Worm (Caenorhabditis elegans) whole organism, young adult: ENCODE results near the gene irld-6.

Experiments used
- T07F8.4 ChIP-seq: sonication (generic microtip); optimal IDR thresholded peaks from 2 replicates; lab custom pipeline; 2016; ENCODE audit warnings: mild to moderate bottlenecking, missing genetic modification characterization, moderate library complexity, missing compliant biosample characterization
- ama-1 ChIP-seq, 3 experiments: fragments of 150-350 bp in 1 of 3; sonication (generic microtip) in 2 of 3; optimal IDR thresholded peaks; 2 replicates each; lab custom pipeline; 2014 to 2018; ENCODE audit warnings: missing biosample characterization in 2 of 3, missing genetic modification characterization in 2 of 3, missing genetic modification reagents in 2 of 3
- aptf-3 ChIP-seq: fragments of 200-800 bp; sonication (Bioruptor generic); IDR thresholded peaks from 2 replicates; pipeline ENCODE4 v1.3.6; 2022; ENCODE audit warnings: missing genetic modification characterization, missing compliant biosample characterization
- ets-4 ChIP-seq: fragments of 200-800 bp; sonication (Bioruptor generic); optimal IDR thresholded peaks from 2 replicates; lab custom pipeline; 2018; ENCODE audit warnings: mild to moderate bottlenecking, missing genetic modification characterization, missing compliant biosample characterization
- hrde-1 ChIP-seq: sonication (generic microtip); optimal IDR thresholded peaks from 2 replicates; lab custom pipeline; 2016; ENCODE audit warnings: missing genetic modification characterization, mild to moderate bottlenecking, missing compliant biosample characterization, moderate library complexity, missing genotype, missing genetic modification reagents, borderline replicate concordance
- nhr-90 ChIP-seq: sonication (generic microtip); optimal IDR thresholded peaks from 2 replicates; lab custom pipeline; 2016; ENCODE audit warnings: missing genotype, mild to moderate bottlenecking, missing genetic modification characterization, missing compliant biosample characterization
- rec-8 ChIP-seq, 2 experiments: sonication (generic microtip); optimal IDR thresholded peaks; 2 replicates each; lab custom pipeline; 2016; ENCODE audit warnings: mild to moderate bottlenecking in 2 of 2, missing genetic modification characterization in 2 of 2, missing genetic modification reagents in 2 of 2, missing genotype in 2 of 2, missing biosample characterization in 1 of 2, missing compliant biosample characterization in 1 of 2, moderate library complexity in 1 of 2
- snpc-4 ChIP-seq, 5 experiments: fragments of 150-350 bp in 1 of 5; sonication (generic microtip) in 4 of 5; optimal IDR thresholded peaks; 2 replicates each; lab custom pipeline; 2014 to 2018; ENCODE audit warnings: missing genetic modification characterization in 5 of 5, missing biosample characterization in 3 of 5, antibody characterized with exemption in 2 of 5, mild to moderate bottlenecking in 2 of 5, missing compliant biosample characterization in 2 of 5, missing genotype in 2 of 5, moderate library complexity in 2 of 5, missing genetic modification reagents in 1 of 5
- somi-1 ChIP-seq: fragments of 200-800 bp; sonication (Bioruptor generic); optimal IDR thresholded peaks from 2 replicates; lab custom pipeline; 2018; ENCODE audit warnings: mild to moderate bottlenecking, missing genetic modification characterization, missing compliant biosample characterization
- tlf-1 ChIP-seq: fragments of 200-800 bp; sonication (Bioruptor generic); optimal IDR thresholded peaks from 2 replicates; lab custom pipeline; 2018; ENCODE audit warnings: mild to moderate bottlenecking, missing genetic modification characterization, missing compliant biosample characterization
- ztf-26 ChIP-seq: sonication (generic microtip); optimal IDR thresholded peaks from 2 replicates; lab custom pipeline; 2017; ENCODE audit warnings: missing genetic modification characterization, missing compliant biosample characterization
- ztf-3 ChIP-seq: fragments of 200-800 bp; sonication (Bioruptor generic); optimal IDR thresholded peaks from 2 replicates; lab custom pipeline; 2018; ENCODE audit warnings: mild to moderate bottlenecking, missing genetic modification characterization, missing compliant biosample characterization

- no peak for TF ChIP-seq nhr-90
- no peak for TF ChIP-seq rec-8 (tag; optimal IDR thresholded peaks at IDR 0.05; lab: Kevin White, UChicago)
- no peak for TF ChIP-seq ama-1 (optimal IDR thresholded peaks at IDR 0.05; lab: Kevin White, UChicago)
- TF ChIP-seq ama-1 (GFP tag; optimal IDR thresholded peaks at IDR 0.05; lab: Kevin White, UChicago): no peak
- no peak for TF ChIP-seq aptf-3
- no peak for TF ChIP-seq ztf-26 (tag; lab: Kevin White, UChicago)
- no peak for TF ChIP-seq hrde-1 (tag; lab: Kevin White, UChicago)
- TF ChIP-seq T07F8.4 (tag; lab: Kevin White, UChicago): no peak
- TF ChIP-seq snpc-4 (GFP tag; optimal IDR thresholded peaks at IDR 0.05; lab: Kevin White, UChicago): no peak
- TF ChIP-seq snpc-4 (tag; optimal IDR thresholded peaks at IDR 0.05; lab: Kevin White, UChicago): no peak
- no peak for TF ChIP-seq tlf-1 (GFP tag; lab: Kevin White, UChicago)
- no peak for TF ChIP-seq ztf-3 (GFP tag; lab: Kevin White, UChicago)
- no peak for TF ChIP-seq somi-1 (GFP tag; lab: Kevin White, UChicago)
- no peak for TF ChIP-seq ets-4
Measured at ce11 chrV:10723583-10723982, 33.0 kb downstream of the irld-6 start.
